Worm (Caenorhabditis elegans) whole organism, L3 larva: ENCODE measurements around the gene rpn-7.

Source experiments
- R02D3.7 ChIP-seq: fragments of 150-350 bp; optimal IDR thresholded peaks from 2 replicates; lab custom pipeline; 2014; ENCODE audit warnings: missing biosample characterization, missing genetic modification characterization
- ZK546.5 ChIP-seq: sonication (generic microtip); optimal IDR thresholded peaks from 2 replicates; lab custom pipeline; 2017; ENCODE audit warnings: missing biosample characterization, missing genetic modification characterization
- aly-2 ChIP-seq: fragments of 150-350 bp; optimal IDR thresholded peaks from 2 replicates; lab custom pipeline; 2014; ENCODE audit warnings: missing biosample characterization, missing genetic modification characterization
- ceh-28 ChIP-seq: fragments of 150-350 bp; optimal IDR thresholded peaks from 2 replicates; lab custom pipeline; 2014; ENCODE audit warnings: missing biosample characterization, missing genetic modification reagents, missing genetic modification characterization
- ceh-82 ChIP-seq: fragments of 150-350 bp; optimal IDR thresholded peaks from 2 replicates; lab custom pipeline; 2014; ENCODE audit warnings: missing biosample characterization, missing genetic modification characterization
- daf-12 ChIP-seq: fragments of 150-350 bp; optimal IDR thresholded peaks from 2 replicates; lab custom pipeline; 2014; ENCODE audit warnings: missing biosample characterization, missing genetic modification reagents, missing genetic modification characterization
- egl-27 ChIP-seq: sonication (generic microtip); optimal IDR thresholded peaks from 4 replicates; lab custom pipeline; 2017; ENCODE audit warnings: missing biosample characterization, missing genetic modification reagents, missing genetic modification characterization
- elt-1 ChIP-seq: fragments of 150-350 bp; optimal IDR thresholded peaks from 2 replicates; lab custom pipeline; 2014; ENCODE audit warnings: missing biosample characterization, missing genetic modification characterization
- elt-2 ChIP-seq: sonication (generic microtip); optimal IDR thresholded peaks from 2 replicates; lab custom pipeline; 2016; ENCODE audit warnings: missing genetic modification reagents, mild to moderate bottlenecking, missing genetic modification characterization, missing compliant biosample characterization
- eor-1 ChIP-seq, 2 experiments: fragments of 150-350 bp; optimal IDR thresholded peaks; 2 replicates each; lab custom pipeline; 2014 to 2018; ENCODE audit warnings: missing biosample characterization in 2 of 2, missing genetic modification characterization in 2 of 2
- fkh-2 ChIP-seq: fragments of 150-350 bp; optimal IDR thresholded peaks from 2 replicates; lab custom pipeline; 2014; ENCODE audit warnings: missing biosample characterization, missing genetic modification reagents, missing genetic modification characterization
- fos-1 ChIP-seq: fragments of 150-350 bp; optimal IDR thresholded peaks from 2 replicates; lab custom pipeline; 2014; ENCODE audit warnings: missing biosample characterization, missing genetic modification characterization
- hmg-11 ChIP-seq: sonication (generic microtip); optimal IDR thresholded peaks from 2 replicates; lab custom pipeline; 2016; ENCODE audit warnings: missing genetic modification characterization, missing compliant biosample characterization
- lin-15B ChIP-seq: fragments of 150-350 bp; optimal IDR thresholded peaks from 2 replicates; lab custom pipeline; 2014; ENCODE audit warnings: missing biosample characterization, missing genetic modification characterization
- lsy-12 ChIP-seq: sonication (generic microtip); optimal IDR thresholded peaks from 2 replicates; lab custom pipeline; 2016; ENCODE audit warnings: mild to moderate bottlenecking, missing genetic modification characterization, missing compliant biosample characterization
- mml-1 ChIP-seq: fragments of 150-350 bp; sonication (generic microtip); optimal IDR thresholded peaks from 3 replicates; lab custom pipeline; 2014; ENCODE audit warnings: missing biosample characterization, missing genetic modification characterization
- nfya-1 ChIP-seq: sonication (generic microtip); optimal IDR thresholded peaks from 2 replicates; lab custom pipeline; 2017; ENCODE audit warnings: missing genetic modification characterization, mild to moderate bottlenecking, missing compliant biosample characterization, antibody characterized with exemption, moderate library complexity; ENCODE audit not compliant: insufficient read depth
- nhr-23 ChIP-seq: fragments of 150-350 bp; optimal IDR thresholded peaks from 2 replicates; lab custom pipeline; 2014; ENCODE audit warnings: missing biosample characterization, missing genetic modification reagents, missing genetic modification characterization
- nhr-25 ChIP-seq: sonication (generic microtip); optimal IDR thresholded peaks from 2 replicates; lab custom pipeline; 2017; ENCODE audit warnings: missing biosample characterization, missing genetic modification characterization
- nhr-28 ChIP-seq: fragments of 150-350 bp; optimal IDR thresholded peaks from 2 replicates; lab custom pipeline; 2014; ENCODE audit warnings: missing biosample characterization, missing genetic modification characterization
- nhr-43 ChIP-seq: sonication (generic microtip); optimal IDR thresholded peaks from 2 replicates; lab custom pipeline; 2016; ENCODE audit warnings: mild to moderate bottlenecking, missing genetic modification characterization, missing compliant biosample characterization; ENCODE audit not compliant: poor library complexity, severe bottlenecking
- nhr-76 ChIP-seq: fragments of 150-350 bp; sonication (generic microtip); optimal IDR thresholded peaks from 5 replicates; lab custom pipeline; 2014; ENCODE audit warnings: missing biosample characterization, missing genetic modification characterization
- nhr-77 ChIP-seq: fragments of 150-350 bp; optimal IDR thresholded peaks from 2 replicates; lab custom pipeline; 2014; ENCODE audit warnings: missing biosample characterization, missing genetic modification characterization
- pha-4 ChIP-seq: fragments of 150-350 bp; optimal IDR thresholded peaks from 2 replicates; lab custom pipeline; 2014; ENCODE audit warnings: missing biosample characterization, missing genetic modification reagents, missing genetic modification characterization
- pqm-1 ChIP-seq: fragments of 150-350 bp; optimal IDR thresholded peaks from 2 replicates; lab custom pipeline; 2017; ENCODE audit warnings: missing biosample characterization, missing genetic modification characterization, inconsistent platforms
- snpc-4 ChIP-seq: fragments of 150-350 bp; optimal IDR thresholded peaks from 2 replicates; lab custom pipeline; 2014; ENCODE audit warnings: missing biosample characterization, missing genetic modification characterization
- tbx-2 ChIP-seq: sonication (generic microtip); optimal IDR thresholded peaks from 2 replicates; lab custom pipeline; 2016; ENCODE audit warnings: mild to moderate bottlenecking, missing genetic modification characterization, missing compliant biosample characterization
- unc-62 ChIP-seq: fragments of 150-350 bp; sonication (generic microtip); optimal IDR thresholded peaks from 4 replicates; lab custom pipeline; 2014; ENCODE audit warnings: missing biosample characterization, missing genetic modification reagents, missing genetic modification characterization
- ztf-11 ChIP-seq: fragments of 150-350 bp; optimal IDR thresholded peaks from 2 replicates; lab custom pipeline; 2014; ENCODE audit warnings: missing biosample characterization, missing genetic modification characterization
- ztf-4 ChIP-seq: fragments of 150-350 bp; optimal IDR thresholded peaks from 2 replicates; lab custom pipeline; 2014; ENCODE audit warnings: missing biosample characterization, missing genetic modification characterization

Gene rpn-7

DNA sequence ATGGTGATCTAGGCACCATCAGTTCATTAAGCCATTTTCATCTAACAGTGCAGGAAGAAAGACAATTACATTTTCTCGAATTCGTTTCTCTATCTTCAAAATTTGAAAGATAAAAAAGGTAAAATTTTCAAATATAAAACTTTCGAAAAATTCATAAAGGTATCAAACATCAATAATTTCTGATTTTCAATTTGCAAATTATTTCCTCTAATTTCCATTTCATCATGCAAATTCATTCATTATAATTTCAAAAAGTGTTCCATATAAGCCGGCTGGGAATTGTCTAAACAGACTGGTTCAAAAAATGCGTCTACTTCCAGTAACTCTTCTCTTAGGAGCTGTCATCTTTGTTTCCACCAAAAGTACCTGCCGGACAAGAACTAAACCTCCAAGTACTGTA is 11.3 kb downstream of the rpn-7 start, which contains the start of gene clec-183:
clec-183 (plus strand) TSS at position 301 of the 400 bp plus-strand sequence.
- no peak for TF ChIP-seq tbx-2 (tag; lab: Kevin White, UChicago)
- no peak for TF ChIP-seq daf-12 (tag; lab: Kevin White, UChicago)
- no peak for TF ChIP-seq nhr-25
- TF ChIP-seq pha-4 (tag; lab: Kevin White, UChicago) = no peak
- no peak for TF ChIP-seq snpc-4 (tag; lab: Kevin White, UChicago)
- no peak for TF ChIP-seq ztf-11 (tag; lab: Kevin White, UChicago)

DNA sequence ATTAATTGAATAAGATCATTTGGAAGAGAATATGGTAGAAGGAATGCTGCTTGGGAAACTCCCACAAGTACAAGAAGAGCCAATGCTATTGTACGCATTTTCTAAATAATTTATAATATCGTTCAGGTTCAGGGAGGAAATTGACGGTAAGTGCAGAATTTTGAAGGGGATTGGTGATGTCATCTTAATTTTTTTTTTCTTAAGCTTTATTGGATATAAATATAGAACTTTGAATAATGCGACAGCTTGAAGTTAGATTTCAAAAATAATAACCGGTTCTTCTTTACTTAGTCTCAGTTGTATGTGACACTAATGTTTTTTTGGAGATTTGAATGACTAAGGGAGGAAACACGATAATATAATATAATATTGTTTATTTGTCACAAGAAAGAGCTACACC is 14.3 kb downstream of the rpn-7 start, which contains the start of gene nspg-7.1:
nspg-7.1 (minus strand) TSS at position 101 of the 400 bp plus-strand sequence.
- TF ChIP-seq snpc-4 (tag; lab: Kevin White, UChicago) = no peak
- TF ChIP-seq, all 47 proteins: peak for 0

DNA sequence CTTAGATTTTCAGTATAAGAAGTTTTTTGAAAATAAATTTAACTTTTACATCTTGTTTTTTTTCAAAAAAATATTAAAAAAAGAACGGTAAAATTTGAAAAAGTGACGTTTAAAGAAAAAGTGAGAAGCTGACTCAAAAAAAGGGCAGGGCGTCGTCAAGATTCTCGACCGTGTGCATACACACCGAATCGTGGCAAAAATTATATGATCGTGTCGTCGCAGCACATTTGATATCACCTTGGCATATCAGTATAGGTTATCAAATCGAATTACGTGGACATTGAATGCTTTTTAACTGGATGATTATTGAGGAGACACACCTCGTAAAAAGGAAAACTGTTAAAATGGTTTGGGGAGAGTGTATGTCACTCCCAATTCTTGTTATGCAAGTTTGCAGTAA is 16.6 kb downstream of the rpn-7 start:
- no peak for TF ChIP-seq nfya-1 (tag; lab: Kevin White, UChicago)
- TF ChIP-seq eor-1 (tag; optimal IDR thresholded peaks at IDR 0.05; lab: Kevin White, UChicago) = no peak
- peak; percentile 93 for TF ChIP-seq elt-2 (tag; lab: Kevin White, UChicago)
- no peak for TF ChIP-seq ceh-28 (tag; lab: Kevin White, UChicago)
- TF ChIP-seq ztf-4 (tag; lab: Kevin White, UChicago) = no peak
- no peak for TF ChIP-seq ZK546.5 (tag; lab: Kevin White, UChicago)
- TF ChIP-seq aly-2 (tag; lab: Kevin White, UChicago) = no peak
- no peak for TF ChIP-seq lin-15B (tag; lab: Kevin White, UChicago)
- no peak for TF ChIP-seq fos-1 (tag; lab: Kevin White, UChicago)
- no peak for TF ChIP-seq mml-1 (tag; lab: Kevin White, UChicago)
- peak; percentile 57 for TF ChIP-seq pqm-1 (tag; lab: Kevin White, UChicago)
- TF ChIP-seq, all 47 proteins: peak for 2

DNA sequence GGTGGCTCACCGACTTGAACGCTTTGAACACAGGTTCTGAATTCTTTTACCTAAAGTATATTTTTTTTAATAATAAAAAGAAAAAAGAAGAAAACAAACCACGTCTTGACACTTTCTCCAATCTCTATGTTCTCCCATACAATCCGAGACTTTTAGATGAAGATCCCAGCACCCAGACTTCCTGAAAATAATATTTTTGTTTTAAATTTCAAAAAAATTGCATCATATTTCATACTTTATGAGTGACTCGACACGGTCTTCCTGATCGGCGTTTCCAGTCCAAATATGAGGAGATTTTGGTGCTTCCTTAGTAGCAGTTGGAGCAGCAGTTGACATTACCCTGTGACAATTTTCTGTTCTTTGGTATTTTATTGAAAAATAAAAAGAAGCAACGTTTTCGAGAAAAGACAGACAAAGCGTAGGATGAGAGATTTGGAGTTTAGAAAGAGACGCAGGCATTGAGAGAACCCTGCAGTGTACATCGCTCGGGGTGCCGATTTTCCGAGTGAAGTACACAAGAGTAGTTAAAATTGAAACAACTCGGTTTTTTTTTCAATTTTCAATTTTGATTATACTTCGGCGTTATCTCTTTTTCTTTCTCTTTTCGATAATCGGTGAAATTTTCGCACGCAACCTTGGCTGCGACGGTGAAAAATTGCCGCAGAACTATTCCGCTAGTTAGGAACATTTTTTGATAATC is 19.3 kb downstream of the rpn-7 start, which contains the start of the genes coa-4 and T20D3.14:
coa-4 (minus strand) TSS at position 51 of the 700 bp plus-strand sequence.
T20D3.14 (minus strand) TSS at position 358 of the 700 bp plus-strand sequence.
- TF ChIP-seq nfya-1 (tag; lab: Kevin White, UChicago) (peak; percentile 61), lin-15B (tag; lab: Kevin White, UChicago) (peak; percentile 25), hmg-11 (peak; percentile 2), snpc-4 (tag; lab: Kevin White, UChicago) (peak; percentile 27), elt-1 (tag; lab: Kevin White, UChicago) (no peak), elt-2 (tag; lab: Kevin White, UChicago) (peak; percentile 75), pha-4 (tag; lab: Kevin White, UChicago) (peak; percentile 80), ztf-4 (tag; lab: Kevin White, UChicago) (no peak)

DNA sequence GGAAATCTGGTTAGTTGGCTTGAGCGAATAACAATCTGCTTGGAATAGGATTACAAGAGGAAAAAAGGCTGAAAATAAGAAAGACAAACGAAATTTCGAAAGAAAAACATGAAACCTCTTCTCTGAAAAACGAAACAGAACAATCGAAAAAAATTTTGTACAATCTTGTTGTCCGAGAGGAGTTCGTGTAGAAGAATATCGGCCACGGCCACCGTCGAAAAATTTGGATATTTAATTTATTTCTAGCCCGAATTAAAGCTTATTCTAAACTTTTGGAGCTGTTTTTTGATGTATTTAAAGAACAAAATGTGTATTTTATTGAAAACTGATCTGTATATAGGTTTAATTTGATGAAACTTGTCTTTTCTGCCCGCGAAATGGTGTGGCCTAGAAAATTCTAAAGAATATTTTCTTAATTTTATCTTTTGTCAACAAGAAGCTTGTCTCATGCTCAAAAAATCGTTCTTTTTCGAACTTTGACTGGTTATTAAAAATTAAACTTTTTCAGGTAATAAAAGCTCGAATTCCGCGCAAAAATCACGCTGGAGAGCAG is 20.2 kb downstream of the rpn-7 start, which contains the start of gene T20D3.5:
T20D3.5 (plus strand) TSS at position 503 of the 553 bp plus-strand sequence.
- TF ChIP-seq fkh-2 (tag; lab: Kevin White, UChicago) (no peak), unc-62 (GFP tag; lab: Kevin White, UChicago) (no peak), egl-27 (tag; lab: Kevin White, UChicago) (no peak), mml-1 (tag; lab: Kevin White, UChicago) (no peak), nhr-77 (tag; lab: Kevin White, UChicago) (no peak), lsy-12 (no peak)
- TF ChIP-seq, all 47 proteins: peak for 0

DNA sequence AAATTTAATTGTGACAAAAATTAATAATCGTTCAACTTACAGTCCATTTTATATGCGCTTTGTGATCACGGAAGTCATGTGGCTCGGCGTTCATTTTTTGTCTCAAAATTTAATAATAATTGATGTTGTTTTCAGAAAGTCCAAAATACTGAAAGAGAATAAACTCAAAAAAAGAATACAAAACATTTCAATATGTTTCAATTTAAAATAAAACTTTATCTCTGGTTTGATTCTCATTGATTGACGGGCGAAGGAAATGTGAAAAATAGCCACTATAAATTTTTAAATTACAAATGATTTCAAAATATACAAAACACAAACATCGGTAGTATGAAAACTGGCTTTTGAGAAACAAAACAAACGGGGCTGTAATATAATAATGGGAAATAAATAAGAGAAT is 22.8 kb downstream of the rpn-7 start, which contains the start of gene T20D3.6:
T20D3.6 (minus strand) TSS at position 101 of the 400 bp plus-strand sequence.
- TF ChIP-seq hmg-11 = no peak
- TF ChIP-seq nhr-23 = no peak
- no peak for TF ChIP-seq mml-1 (tag; lab: Kevin White, UChicago)
- TF ChIP-seq nhr-43 (tag; lab: Kevin White, UChicago) = no peak
- no peak for TF ChIP-seq nhr-76 (tag; lab: Kevin White, UChicago)
- TF ChIP-seq pha-4 (tag; lab: Kevin White, UChicago) = no peak
- no peak for TF ChIP-seq nhr-28 (tag; lab: Kevin White, UChicago)
- no peak for TF ChIP-seq egl-27 (tag; lab: Kevin White, UChicago)
- no peak for TF ChIP-seq ztf-11 (tag; lab: Kevin White, UChicago)
- no peak for TF ChIP-seq ZK546.5 (tag; lab: Kevin White, UChicago)
- TF ChIP-seq fos-1 (tag; lab: Kevin White, UChicago) = no peak
- no peak for TF ChIP-seq R02D3.7 (tag; lab: Kevin White, UChicago)
- TF ChIP-seq pqm-1 (tag; lab: Kevin White, UChicago) = no peak
- TF ChIP-seq ceh-82 = no peak
- TF ChIP-seq nhr-77 (tag; lab: Kevin White, UChicago) = no peak
